Fruit fly (Drosophila melanogaster): ENCODE results near the gene Him.

Gene Him

DNA sequence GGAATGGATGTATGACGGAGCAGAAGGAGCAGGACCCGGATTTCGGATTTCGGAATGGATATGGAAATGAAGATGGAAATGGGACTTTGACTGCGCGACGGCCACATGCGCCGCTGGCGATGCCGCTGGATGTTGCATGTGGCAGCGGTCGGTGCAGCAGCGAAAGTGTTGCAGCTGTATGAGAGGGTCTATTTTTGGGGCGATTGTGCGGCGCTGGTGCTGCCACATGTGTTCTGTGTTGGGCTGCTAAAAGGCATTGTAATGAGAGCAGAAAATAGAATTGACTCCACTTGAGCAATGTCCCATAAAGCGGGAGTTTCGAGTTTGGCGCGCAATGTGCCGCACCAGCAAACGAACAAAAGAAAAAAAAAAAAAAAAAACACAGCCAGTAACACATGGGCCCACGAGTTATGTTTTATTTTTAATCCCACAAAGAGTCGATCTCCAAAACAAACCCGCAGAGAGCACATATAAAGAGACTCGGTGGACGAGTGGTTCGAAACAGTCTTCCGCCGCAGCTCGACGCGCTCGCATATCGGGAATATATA lies at the start of gene Him:
Gene Him, plus strand, starts transcription at position 498 of the 548 bp plus-strand sequence.
- TF ChIP-seq EcR (GFP tag; optimal IDR thresholded peaks at IDR 0.05): no peak
- no peak for TF ChIP-seq psq (optimal IDR thresholded peaks at IDR 0.05)
- TF ChIP-seq CG8478 (optimal IDR thresholded peaks at IDR 0.05): no peak
- TF ChIP-seq usp (GFP tag; optimal IDR thresholded peaks at IDR 0.05): no peak
- TF ChIP-seq Dll (optimal IDR thresholded peaks at IDR 0.05): no peak
- no peak for TF ChIP-seq pan (optimal IDR thresholded peaks at IDR 0.05)

DNA sequence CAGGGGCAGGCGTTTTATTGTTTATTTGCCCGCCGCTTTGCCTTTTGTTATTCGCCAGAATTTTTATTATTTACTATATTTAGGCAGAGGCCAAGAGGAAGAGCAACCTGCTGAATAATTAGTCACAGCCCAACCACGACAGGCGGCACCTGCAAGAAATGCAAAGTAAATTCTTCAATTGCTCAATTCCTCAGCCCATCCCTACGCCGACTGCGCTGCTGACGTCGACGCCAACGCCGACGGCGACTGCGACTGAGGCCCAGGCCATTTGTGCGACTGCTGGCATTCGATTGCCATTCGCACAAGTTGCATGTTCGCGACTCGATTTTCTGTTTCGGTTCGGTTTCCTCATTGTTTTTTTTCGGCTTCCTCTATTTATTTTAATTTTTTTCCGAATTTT lies 31.9 kb upstream of the Him start, which contains the start of gene Frq2:
Gene Frq2, plus strand, starts transcription at position 301 of the 400 bp plus-strand sequence.
- TF ChIP-seq usp (GFP tag; optimal IDR thresholded peaks at IDR 0.05): no peak
- no peak for TF ChIP-seq CG8478 (optimal IDR thresholded peaks at IDR 0.05)
- no peak for TF ChIP-seq psq (optimal IDR thresholded peaks at IDR 0.05)
- no peak for TF ChIP-seq pan (optimal IDR thresholded peaks at IDR 0.05)
- no peak for TF ChIP-seq Dll (optimal IDR thresholded peaks at IDR 0.05)
- TF ChIP-seq EcR (GFP tag; optimal IDR thresholded peaks at IDR 0.05): no peak

dm6 chrX:18179372-18179771 lies 29.9 kb upstream of the Him start, which contains the start of gene Andorra:
TSS of gene Andorra (minus strand) at chrX:18179472.
- no peak for TF ChIP-seq EcR (GFP tag; optimal IDR thresholded peaks at IDR 0.05)
- TF ChIP-seq Dll (optimal IDR thresholded peaks at IDR 0.05): no peak
- no peak for TF ChIP-seq pan (optimal IDR thresholded peaks at IDR 0.05)

DNA sequence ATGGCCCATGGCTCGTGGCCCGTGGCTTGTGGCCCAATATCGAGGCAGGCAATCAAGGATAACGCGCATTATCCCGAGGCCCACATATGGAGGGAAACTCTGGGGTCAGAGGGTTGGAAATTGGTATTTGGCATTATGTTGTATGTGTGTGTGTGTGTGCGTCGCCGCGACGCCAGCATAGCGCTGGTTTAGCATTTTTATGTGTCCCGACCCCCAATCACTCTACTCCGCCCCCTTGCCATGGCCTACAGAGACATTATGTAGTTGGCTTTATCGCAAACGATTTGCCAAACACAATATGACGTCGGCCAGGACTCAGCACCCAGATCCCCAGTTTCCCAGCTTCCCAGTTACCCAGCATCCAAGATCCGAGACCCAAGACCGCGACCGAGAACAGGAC lies 28.1 kb upstream of the Him start:
- TF ChIP-seq psq (optimal IDR thresholded peaks at IDR 0.05): no peak

DNA sequence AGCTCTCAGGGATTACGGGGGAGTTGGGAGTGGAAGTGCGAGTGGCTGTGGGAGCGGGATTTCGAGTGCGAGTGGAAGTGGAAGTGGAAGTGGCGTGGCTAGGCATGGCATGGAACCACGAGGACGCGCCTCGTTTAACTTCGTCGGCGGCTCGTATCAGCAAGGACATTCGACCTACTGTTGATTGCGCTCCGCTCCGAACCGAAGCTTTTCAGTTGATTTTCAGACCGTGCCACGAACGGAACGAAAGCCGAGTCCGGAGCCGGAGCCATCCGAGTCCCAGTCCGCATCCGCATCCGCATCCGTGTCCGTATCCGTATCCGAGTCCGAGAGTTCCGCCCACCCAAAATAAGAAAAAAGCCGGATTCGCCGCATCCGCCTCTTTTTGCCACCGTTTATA lies 23.3 kb upstream of the Him start:
- no peak for TF ChIP-seq CG8478 (optimal IDR thresholded peaks at IDR 0.05)
- no peak for TF ChIP-seq EcR (GFP tag; optimal IDR thresholded peaks at IDR 0.05)
- no peak for TF ChIP-seq pan (optimal IDR thresholded peaks at IDR 0.05)
- no peak for TF ChIP-seq psq (optimal IDR thresholded peaks at IDR 0.05)
- TF ChIP-seq usp (GFP tag; optimal IDR thresholded peaks at IDR 0.05): no peak
- no peak for TF ChIP-seq Dll (optimal IDR thresholded peaks at IDR 0.05)

DNA sequence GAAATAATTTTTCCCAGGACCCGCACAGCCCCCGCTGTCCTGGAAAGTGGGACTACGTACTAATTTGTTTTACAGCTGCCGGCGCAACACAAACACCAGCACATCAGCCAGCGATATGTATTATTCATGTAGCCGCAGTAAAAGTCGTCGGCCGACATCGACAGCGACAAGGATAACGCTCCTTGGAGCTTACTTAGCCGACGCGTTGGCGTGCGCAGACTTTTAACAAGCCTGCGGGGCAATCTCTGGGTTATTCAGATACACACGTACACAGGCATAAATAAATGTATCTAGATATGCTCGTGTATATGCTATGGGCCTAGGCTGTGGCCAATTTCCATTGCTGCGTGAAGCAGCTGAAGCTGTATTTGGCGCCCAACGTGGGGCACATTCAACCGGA lies 11.6 kb upstream of the Him start:
- TF ChIP-seq Dll (optimal IDR thresholded peaks at IDR 0.05) (no peak), psq (optimal IDR thresholded peaks at IDR 0.05) (no peak), usp (GFP tag; optimal IDR thresholded peaks at IDR 0.05) (no peak)

- TF ChIP-seq EcR (GFP tag; optimal IDR thresholded peaks at IDR 0.05) (no peak), pan (optimal IDR thresholded peaks at IDR 0.05) (no peak), CG8478 (optimal IDR thresholded peaks at IDR 0.05) (no peak), usp (GFP tag; optimal IDR thresholded peaks at IDR 0.05) (no peak), psq (optimal IDR thresholded peaks at IDR 0.05) (no peak), Dll (optimal IDR thresholded peaks at IDR 0.05) (no peak)
Measured at dm6 chrX:18205044-18205443, 4.2 kb upstream of the Him start, which contains the start of gene Hesr. TSS of gene Hesr (minus strand) at chrX:18205144.

- no peak for TF ChIP-seq Dll (optimal IDR thresholded peaks at IDR 0.05)
- TF ChIP-seq EcR (GFP tag; optimal IDR thresholded peaks at IDR 0.05): no peak
- TF ChIP-seq usp (GFP tag; optimal IDR thresholded peaks at IDR 0.05): no peak
- no peak for TF ChIP-seq pan (optimal IDR thresholded peaks at IDR 0.05)
- TF ChIP-seq psq (optimal IDR thresholded peaks at IDR 0.05): no peak
- no peak for TF ChIP-seq CG8478 (optimal IDR thresholded peaks at IDR 0.05)
Measured at dm6 chrX:18207533-18207932, 1.7 kb upstream of the Him start.

- TF ChIP-seq CG8478 (optimal IDR thresholded peaks at IDR 0.05): no peak
- TF ChIP-seq Dll (optimal IDR thresholded peaks at IDR 0.05): no peak
- TF ChIP-seq EcR (GFP tag; optimal IDR thresholded peaks at IDR 0.05): no peak
- no peak for TF ChIP-seq pan (optimal IDR thresholded peaks at IDR 0.05)
- no peak for TF ChIP-seq psq (optimal IDR thresholded peaks at IDR 0.05)
- TF ChIP-seq usp (GFP tag; optimal IDR thresholded peaks at IDR 0.05): no peak
Measured at dm6 chrX:18208079-18208865, 955 bp upstream of the Him start.

dm6 chrX:18225976-18226375 lies 16.7 kb downstream of the Him start, which contains the start of gene CG33639:
TSS of gene CG33639 (minus strand) at chrX:18226076.
- TF ChIP-seq usp (GFP tag; optimal IDR thresholded peaks at IDR 0.05) (no peak), CG8478 (optimal IDR thresholded peaks at IDR 0.05) (no peak), EcR (GFP tag; optimal IDR thresholded peaks at IDR 0.05) (no peak), Dll (optimal IDR thresholded peaks at IDR 0.05) (no peak), psq (optimal IDR thresholded peaks at IDR 0.05) (no peak), pan (optimal IDR thresholded peaks at IDR 0.05) (no peak)

- TF ChIP-seq EcR (GFP tag; optimal IDR thresholded peaks at IDR 0.05): no peak
- TF ChIP-seq Dll (optimal IDR thresholded peaks at IDR 0.05): no peak
Measured at dm6 chrX:18237886-18238285, 28.7 kb downstream of the Him start.

- TF ChIP-seq usp (GFP tag; optimal IDR thresholded peaks at IDR 0.05) (no peak), pan (optimal IDR thresholded peaks at IDR 0.05) (no peak), EcR (GFP tag; optimal IDR thresholded peaks at IDR 0.05) (no peak), psq (optimal IDR thresholded peaks at IDR 0.05) (no peak), CG8478 (optimal IDR thresholded peaks at IDR 0.05) (no peak)
Measured at dm6 chrX:18238449-18238848, 29.2 kb downstream of the Him start.

DNA sequence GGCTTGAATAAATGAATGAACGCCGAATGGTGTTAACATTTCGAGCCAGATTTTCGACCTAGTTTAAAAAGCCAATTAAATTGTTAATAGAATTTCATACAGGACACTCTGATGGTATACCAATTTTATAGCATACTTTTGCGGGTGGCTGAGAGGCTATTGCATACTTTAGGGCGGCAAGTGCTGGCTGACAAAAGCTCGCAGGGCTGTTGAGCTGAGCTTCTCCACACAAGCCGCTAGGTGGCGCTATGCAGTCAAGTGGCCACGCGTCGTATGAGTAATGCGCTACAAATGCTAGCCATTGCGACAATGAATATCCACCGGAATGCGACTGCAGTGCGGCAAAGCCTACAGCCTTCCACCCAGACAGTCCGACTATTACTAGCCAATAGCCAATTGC lies 30.1 kb downstream of the Him start:
- no peak for TF ChIP-seq usp (GFP tag; optimal IDR thresholded peaks at IDR 0.05)
- TF ChIP-seq EcR (GFP tag; optimal IDR thresholded peaks at IDR 0.05): no peak
- TF ChIP-seq CG8478 (optimal IDR thresholded peaks at IDR 0.05): no peak
- TF ChIP-seq pan (optimal IDR thresholded peaks at IDR 0.05): no peak
- TF ChIP-seq psq (optimal IDR thresholded peaks at IDR 0.05): no peak
- no peak for TF ChIP-seq Dll (optimal IDR thresholded peaks at IDR 0.05)
